Fruit fly (Drosophila melanogaster) whole organism, embryonic: ENCODE measurements around the gene eloF.

Source experiments
- Ada2b ChIP-seq: fragments of 200-800 bp; sonication (Bioruptor generic); IDR thresholded peaks from 2 replicates; pipeline ENCODE4 v1.3.6; 2022; ENCODE audit warnings: missing biosample characterization, missing genetic modification characterization
- Blimp-1 ChIP-seq: fragments of 200-800 bp; sonication (Bioruptor generic); optimal IDR thresholded peaks from 3 replicates; lab custom pipeline; 2018; ENCODE audit warnings: missing biosample characterization, missing genetic modification characterization, mild to moderate bottlenecking, moderate library complexity, missing genetic modification reagents
- CG10147 ChIP-seq: fragments of 200-800 bp; sonication (Bioruptor generic); optimal IDR thresholded peaks from 2 replicates; lab custom pipeline; 2019; ENCODE audit warnings: missing biosample characterization, mild to moderate bottlenecking, missing genetic modification characterization, moderate library complexity
- CG10209 ChIP-seq: fragments of 200-800 bp; sonication (Bioruptor generic); optimal IDR thresholded peaks from 3 replicates; lab custom pipeline; 2017; ENCODE audit warnings: missing biosample characterization, mild to moderate bottlenecking, missing genetic modification characterization, missing genetic modification reagents
- CG12155 ChIP-seq: fragments of 200-800 bp; sonication (Bioruptor generic); optimal IDR thresholded peaks from 3 replicates; lab custom pipeline; 2016; ENCODE audit warnings: missing biosample characterization, missing genetic modification characterization
- CG12659 ChIP-seq: fragments of 200-800 bp; sonication (Bioruptor generic); optimal IDR thresholded peaks from 3 replicates; lab custom pipeline; 2017; ENCODE audit warnings: mild to moderate bottlenecking, missing biosample characterization, missing genetic modification reagents, missing genetic modification characterization
- CG14014 ChIP-seq: fragments of 200-800 bp; sonication (Bioruptor generic); IDR thresholded peaks from 2 replicates; pipeline ENCODE4 v1.3.6; 2022; ENCODE audit warnings: missing biosample characterization, missing genetic modification characterization
- CG17361 ChIP-seq: fragments of 200-800 bp; sonication (Bioruptor generic); IDR thresholded peaks from 3 replicates; pipeline ENCODE4 v1.3.6; 2022; ENCODE audit warnings: missing biosample characterization, missing genetic modification characterization
- CG17385 ChIP-seq: fragments of 200-800 bp; sonication (Bioruptor generic); optimal IDR thresholded peaks from 3 replicates; lab custom pipeline; 2018; ENCODE audit warnings: missing biosample characterization, mild to moderate bottlenecking, missing genetic modification characterization
- CG2129 ChIP-seq: fragments of 200-800 bp; sonication (Bioruptor generic); IDR thresholded peaks from 2 replicates; pipeline ENCODE4 v1.3.6; 2022; ENCODE audit warnings: missing biosample characterization, missing genetic modification characterization; ENCODE audit not compliant: partially characterized antibody
- CG2889 ChIP-seq: fragments of 200-800 bp; sonication (Bioruptor generic); IDR thresholded peaks from 3 replicates; pipeline ENCODE4 v1.3.6; 2022; ENCODE audit warnings: missing biosample characterization, missing genetic modification characterization
- CG30403 ChIP-seq: fragments of 200-800 bp; sonication (Bioruptor generic); optimal IDR thresholded peaks from 3 replicates; lab custom pipeline; 2016; ENCODE audit warnings: missing biosample characterization, missing genetic modification characterization
- CG31365 ChIP-seq: fragments of 200-800 bp; sonication (Bioruptor generic); optimal IDR thresholded peaks from 2 replicates; lab custom pipeline; 2018; ENCODE audit warnings: missing biosample characterization, mild to moderate bottlenecking, missing genetic modification characterization
- CG32767 ChIP-seq: fragments of 200-800 bp; sonication (Bioruptor generic); IDR thresholded peaks from 2 replicates; pipeline ENCODE4 v1.3.6; 2022; ENCODE audit warnings: missing biosample characterization, missing genetic modification characterization
- CG34422 ChIP-seq: fragments of 200-800 bp; sonication (Bioruptor generic); IDR thresholded peaks from 3 replicates; pipeline ENCODE4 v1.3.6; 2022; ENCODE audit warnings: missing biosample characterization, missing genetic modification characterization
- CG42726 ChIP-seq: fragments of 200-800 bp; sonication (Bioruptor generic); IDR thresholded peaks from 2 replicates; pipeline ENCODE4 v1.3.6; 2022; ENCODE audit warnings: missing biosample characterization, missing genetic modification characterization; ENCODE audit not compliant: partially characterized antibody
- CG4424 ChIP-seq: fragments of 200-800 bp; sonication (Bioruptor generic); optimal IDR thresholded peaks from 3 replicates; lab custom pipeline; 2016; ENCODE audit warnings: missing biosample characterization, missing genetic modification characterization
- CG4617 ChIP-seq: fragments of 200-800 bp; sonication (Bioruptor generic); optimal IDR thresholded peaks from 3 replicates; lab custom pipeline; 2016; ENCODE audit warnings: missing biosample characterization, missing genetic modification characterization, borderline replicate concordance
- CG4854 ChIP-seq: fragments of 200-800 bp; sonication (Bioruptor generic); optimal IDR thresholded peaks from 2 replicates; lab custom pipeline; 2016; ENCODE audit warnings: missing biosample characterization, missing genetic modification characterization, inconsistent platforms
- CG6175 ChIP-seq: fragments of 200-800 bp; sonication (Bioruptor generic); IDR thresholded peaks from 3 replicates; pipeline ENCODE4 v1.3.6; 2022; ENCODE audit warnings: missing biosample characterization, missing genetic modification characterization
- CG6683 ChIP-seq: fragments of 200-800 bp; sonication (Bioruptor generic); optimal IDR thresholded peaks from 2 replicates; lab custom pipeline; 2017; ENCODE audit warnings: missing biosample characterization, mild to moderate bottlenecking, missing genetic modification characterization, missing genetic modification reagents
- CG6765 ChIP-seq: fragments of 200-800 bp; sonication (Bioruptor generic); optimal IDR thresholded peaks from 3 replicates; lab custom pipeline; 2017; ENCODE audit warnings: missing biosample characterization, mild to moderate bottlenecking, missing genetic modification characterization
- CG7271 ChIP-seq: fragments of 200-800 bp; sonication (Bioruptor generic); optimal IDR thresholded peaks from 2 replicates; lab custom pipeline; 2018; ENCODE audit warnings: missing biosample characterization, mild to moderate bottlenecking, missing genetic modification characterization, moderate library complexity
- CG9876 ChIP-seq: fragments of 200-800 bp; sonication (Bioruptor generic); optimal IDR thresholded peaks from 2 replicates; lab custom pipeline; 2016; ENCODE audit warnings: missing biosample characterization, missing genetic modification characterization
- CTCF ChIP-seq: fragments of 200-800 bp; sonication (Bioruptor generic); optimal IDR thresholded peaks from 2 replicates; lab custom pipeline; 2017; ENCODE audit warnings: missing biosample characterization, mild to moderate bottlenecking, missing genetic modification characterization, moderate library complexity
- D19A ChIP-seq: fragments of 200-800 bp; optimal IDR thresholded peaks from 3 replicates; lab custom pipeline; 2019; ENCODE audit warnings: missing biosample characterization, mild to moderate bottlenecking, missing genetic modification characterization, moderate library complexity
- Dfd ChIP-seq, 2 experiments: fragments of >200 bp; optimal IDR thresholded peaks; 2 replicates each; lab custom pipeline; 2017; ENCODE audit warnings: missing biosample characterization in 2 of 2, missing genetic modification characterization in 2 of 2
- Hr51 ChIP-seq, 2 experiments: fragments of 200-800 bp; sonication (Bioruptor generic); optimal IDR thresholded peaks; 2 replicates in 1 of 2; 3 replicates in 1 of 2; lab custom pipeline; 2016 to 2018; ENCODE audit warnings: missing biosample characterization in 2 of 2, missing genetic modification characterization in 2 of 2, mild to moderate bottlenecking in 1 of 2, moderate library complexity in 1 of 2
- Oli ChIP-seq: fragments of 200-800 bp; sonication (Bioruptor generic); optimal IDR thresholded peaks from 2 replicates; lab custom pipeline; 2018; ENCODE audit warnings: missing biosample characterization, mild to moderate bottlenecking, missing genetic modification characterization, moderate library complexity
- Optix ChIP-seq: fragments of 200-800 bp; sonication (Bioruptor generic); IDR thresholded peaks from 3 replicates; pipeline ENCODE4 v1.3.6; 2022; ENCODE audit warnings: missing biosample characterization, missing genetic modification characterization
- Ptx1 ChIP-seq: fragments of 200-800 bp; sonication (Bioruptor generic); IDR thresholded peaks from 2 replicates; pipeline ENCODE4 v1.3.6; 2022; ENCODE audit warnings: missing biosample characterization, missing genetic modification characterization
- Rfx ChIP-seq: fragments of 200-800 bp; sonication (Bioruptor generic); IDR thresholded peaks from 2 replicates; pipeline ENCODE4 v1.3.6; 2022; ENCODE audit warnings: missing biosample characterization, missing genetic modification characterization
- Spps ChIP-seq: fragments of 200-800 bp; sonication (Bioruptor generic); optimal IDR thresholded peaks from 2 replicates; lab custom pipeline; 2018; ENCODE audit warnings: missing biosample characterization, mild to moderate bottlenecking, missing genetic modification characterization
- Usf ChIP-seq: fragments of 200-800 bp; sonication (Bioruptor generic); optimal IDR thresholded peaks from 2 replicates; lab custom pipeline; 2017; ENCODE audit warnings: missing genotype, missing biosample characterization, missing genetic modification characterization
- Xrp1 ChIP-seq: fragments of 200-800 bp; sonication (Bioruptor generic); IDR thresholded peaks from 2 replicates; pipeline ENCODE4 v1.3.6; 2022; ENCODE audit warnings: missing biosample characterization, missing genetic modification characterization
- abd-A ChIP-seq: fragments of 200-800 bp; sonication (Bioruptor generic); optimal IDR thresholded peaks from 3 replicates; lab custom pipeline; 2019; ENCODE audit warnings: missing biosample characterization, mild to moderate bottlenecking, missing genetic modification characterization, moderate library complexity
- chinmo ChIP-seq: fragments of 200-800 bp; sonication (Bioruptor generic); IDR thresholded peaks from 4 replicates; pipeline ENCODE4 v1.3.6; 2022; ENCODE audit warnings: missing biosample characterization, missing genetic modification characterization; ENCODE audit not compliant: partially characterized antibody
- crp ChIP-seq, 2 experiments: fragments of 200-800 bp; sonication (Bioruptor generic); optimal IDR thresholded peaks; 2 replicates in 1 of 2; 3 replicates in 1 of 2; lab custom pipeline; 2017; ENCODE audit warnings: missing biosample characterization in 2 of 2, missing genetic modification characterization in 2 of 2, mild to moderate bottlenecking in 1 of 2, moderate library complexity in 1 of 2
- danr ChIP-seq: fragments of 200-800 bp; sonication (Bioruptor generic); IDR thresholded peaks from 2 replicates; pipeline ENCODE4 v1.3.6; 2022; ENCODE audit warnings: missing biosample characterization, missing genetic modification characterization
- hbn ChIP-seq: fragments of 200-800 bp; sonication (Bioruptor generic); IDR thresholded peaks from 2 replicates; pipeline ENCODE4 v1.3.6; 2022; ENCODE audit warnings: missing biosample characterization, missing genetic modification characterization; ENCODE audit not compliant: partially characterized antibody
- her ChIP-seq: fragments of 200-800 bp; sonication (Bioruptor generic); optimal IDR thresholded peaks from 2 replicates; lab custom pipeline; 2016; ENCODE audit warnings: missing biosample characterization, missing genetic modification characterization
- jing ChIP-seq: fragments of 200-800 bp; sonication (Bioruptor generic); optimal IDR thresholded peaks from 2 replicates; lab custom pipeline; 2018; ENCODE audit warnings: missing biosample characterization, mild to moderate bottlenecking, missing genetic modification characterization
- lab ChIP-seq: fragments of 200-800 bp; sonication (Bioruptor generic); optimal IDR thresholded peaks from 3 replicates; lab custom pipeline; 2017; ENCODE audit warnings: missing biosample characterization, missing genetic modification characterization, mild to moderate bottlenecking, moderate library complexity, missing genetic modification reagents
- lmd ChIP-seq: fragments of 200-800 bp; sonication (Bioruptor generic); IDR thresholded peaks from 2 replicates; pipeline ENCODE4 v1.3.6; 2022; ENCODE audit warnings: missing biosample characterization, missing genetic modification characterization
- nom ChIP-seq: fragments of 200-800 bp; sonication (Bioruptor generic); optimal IDR thresholded peaks from 2 replicates; lab custom pipeline; 2017; ENCODE audit warnings: missing biosample characterization, missing genetic modification characterization, mild to moderate bottlenecking, moderate library complexity, missing genetic modification reagents
- pfk ChIP-seq: fragments of 200-800 bp; sonication (Bioruptor generic); optimal IDR thresholded peaks from 2 replicates; lab custom pipeline; 2018; ENCODE audit warnings: missing biosample characterization, mild to moderate bottlenecking, missing genetic modification characterization, moderate library complexity
- psq ChIP-seq: fragments of 200-800 bp; sonication (Bioruptor generic); optimal IDR thresholded peaks from 2 replicates; lab custom pipeline; 2017; ENCODE audit warnings: missing biosample characterization, missing genetic modification characterization
- ranshi ChIP-seq: fragments of 200-800 bp; sonication (Bioruptor generic); IDR thresholded peaks from 2 replicates; pipeline ENCODE4 v1.3.6; 2022; ENCODE audit warnings: missing biosample characterization, missing genetic modification characterization
- sc ChIP-seq, 3 experiments: fragments of >200 bp in 2 of 3; fragments of 200-800 bp in 1 of 3; sonication (Bioruptor generic) in 1 of 3; optimal IDR thresholded peaks; 2 replicates in 2 of 3; 3 replicates in 1 of 3; lab custom pipeline; 2017; ENCODE audit warnings: mild to moderate bottlenecking in 1 of 3, missing biosample characterization in 1 of 3, missing genetic modification characterization in 1 of 3, missing genetic modification reagents in 1 of 3
- slbo ChIP-seq: fragments of 200-800 bp; sonication (Bioruptor generic); IDR thresholded peaks from 2 replicates; pipeline ENCODE4 v1.3.6; 2022; ENCODE audit warnings: missing biosample characterization, missing genetic modification characterization
- tup ChIP-seq: fragments of 200-800 bp; sonication (Bioruptor generic); optimal IDR thresholded peaks from 2 replicates; lab custom pipeline; 2016; ENCODE audit warnings: missing biosample characterization, mild to moderate bottlenecking, missing genetic modification characterization, moderate library complexity

The eloF gene

dm6 chr3R:9779764-9780163, 34.2 kb upstream of the eloF start, which contains the start of gene CG12947 (continued):
- 0 out of 3 replicates have a peak, but pooled peaks have one; percentile 16 for TF ChIP-seq CG34422 (GFP tag; lab: Robert Waterston, UW)
- TF ChIP-seq slbo (GFP tag; lab: Robert Waterston, UW): no peak
- no peak for TF ChIP-seq Xrp1
- TF ChIP-seq CG12155 (GFP tag; lab: Kevin White, UChicago): no peak
- no peak for TF ChIP-seq CG17385 (GFP tag; lab: Kevin White, UChicago)
- no peak for TF ChIP-seq CG9876
- TF ChIP-seq abd-A (tag; lab: Kevin White, UChicago): no peak
- TF ChIP-seq CG4617 (GFP tag; lab: Kevin White, UChicago): no peak
- TF ChIP-seq Spps (tag; lab: Kevin White, UChicago): no peak
- TF ChIP-seq Ada2b: no peak
- TF ChIP-seq CG2129 (GFP tag; lab: Robert Waterston, UW): no peak
- no peak for TF ChIP-seq nom (GFP tag; lab: Kevin White, UChicago)
- no peak for TF ChIP-seq danr (GFP tag; lab: Robert Waterston, UW)
- TF ChIP-seq CG30403: no peak
- TF ChIP-seq her: no peak
- TF ChIP-seq psq (GFP tag; lab: Kevin White, UChicago): no peak
- no peak for TF ChIP-seq CG32767 (GFP tag; lab: Robert Waterston, UW)
- no peak for TF ChIP-seq Dfd (GFP tag; optimal IDR thresholded peaks at IDR 0.05; lab: Kevin White, UChicago)
- TF ChIP-seq CG6683 (GFP tag; lab: Kevin White, UChicago): no peak
- TF ChIP-seq chinmo: no peak
- no peak for TF ChIP-seq CG10209
- TF ChIP-seq CG6765 (GFP tag; lab: Kevin White, UChicago): no peak
- no peak for TF ChIP-seq CG31365
- 0 out of 3 replicates have a peak, but pooled peaks have one; percentile 45 for TF ChIP-seq CG6175 (GFP tag; lab: Robert Waterston, UW)
- TF ChIP-seq Ptx1 (GFP tag; lab: Robert Waterston, UW): no peak
- no peak for TF ChIP-seq lab (GFP tag; lab: Kevin White, UChicago)
- no peak for TF ChIP-seq CG4854 (GFP tag; lab: Kevin White, UChicago)
- TF ChIP-seq CG4424: no peak
- no peak for TF ChIP-seq CG14014
- no peak for TF ChIP-seq Blimp-1 (GFP tag; lab: Kevin White, UChicago)
- TF ChIP-seq sc (optimal IDR thresholded peaks at IDR 0.05; lab: Kevin White, UChicago): no peak
- TF ChIP-seq sc (GFP tag; optimal IDR thresholded peaks at IDR 0.05; lab: Kevin White, UChicago): no peak
- TF ChIP-seq tup (GFP tag; lab: Kevin White, UChicago): no peak
- TF ChIP-seq pfk: no peak
- no peak for TF ChIP-seq CG2889
- TF ChIP-seq hbn (GFP tag; lab: Robert Waterston, UW): no peak
- TF ChIP-seq Rfx (GFP tag; lab: Robert Waterston, UW): no peak
- TF ChIP-seq CG7271 (tag; lab: Kevin White, UChicago): no peak
- TF ChIP-seq Optix (GFP tag; lab: Robert Waterston, UW): no peak
- no peak for TF ChIP-seq CG10147

DNA sequence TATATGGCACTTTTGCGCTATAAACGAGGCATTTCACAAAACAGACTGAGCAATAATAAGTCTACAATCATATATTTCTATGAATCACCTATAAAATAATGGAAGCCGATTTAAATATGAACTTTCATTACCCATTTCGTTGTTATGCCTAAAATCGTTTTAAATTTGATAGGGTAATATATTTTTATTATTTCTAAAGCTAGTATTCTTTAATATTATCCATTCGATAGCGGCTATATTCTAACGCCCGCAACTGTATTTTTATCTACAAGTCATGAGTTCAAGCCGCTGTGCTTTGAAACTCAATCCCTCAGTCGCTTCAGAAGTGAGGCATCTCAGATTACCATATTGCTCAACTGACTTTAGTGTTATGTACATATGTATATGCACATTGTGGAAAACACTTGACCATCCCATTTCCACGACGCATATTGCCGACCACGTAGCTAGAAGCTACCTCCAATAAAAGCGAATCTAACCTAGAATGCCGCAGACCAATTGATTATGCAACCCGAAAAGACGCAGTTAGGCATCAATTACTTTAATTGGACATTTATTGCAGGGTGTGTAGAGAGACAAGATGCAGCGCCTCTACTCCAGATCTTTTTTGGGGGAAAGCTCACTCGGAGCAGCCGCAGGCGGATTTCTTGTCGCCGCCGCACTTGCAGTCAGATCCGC, 30.6 kb upstream of the eloF start:
- TF ChIP-seq CG6175 (GFP tag; lab: Robert Waterston, UW): no peak
- no peak for TF ChIP-seq jing (GFP tag; lab: Kevin White, UChicago)
- TF ChIP-seq Hr51 (GFP tag; optimal IDR thresholded peaks at IDR 0.05; lab: Kevin White, UChicago): peak in 1 of 2 experiments; percentile 36
- no peak for TF ChIP-seq CG42726 (GFP tag; lab: Robert Waterston, UW)
- TF ChIP-seq crp (GFP tag; optimal IDR thresholded peaks at IDR 0.05; lab: Kevin White, UChicago): no peak
- TF ChIP-seq ranshi: no peak
- TF ChIP-seq Optix (GFP tag; lab: Robert Waterston, UW): no peak
- no peak for TF ChIP-seq CG12659 (GFP tag; lab: Kevin White, UChicago)
- TF ChIP-seq Oli (tag; lab: Kevin White, UChicago): no peak
- no peak for TF ChIP-seq Usf (GFP tag; lab: Kevin White, UChicago)
- peak; percentile 1 for TF ChIP-seq D19A (tag; lab: Kevin White, UChicago)
- TF ChIP-seq Dfd (GFP tag; optimal IDR thresholded peaks at IDR 0.05; lab: Kevin White, UChicago): no peak
- no peak for TF ChIP-seq CTCF (GFP tag; lab: Kevin White, UChicago)
- no peak; the same call in 2 of the 3 replicates for TF ChIP-seq CG17361 (GFP tag; lab: Robert Waterston, UW)
- no peak for TF ChIP-seq lmd (GFP tag; lab: Robert Waterston, UW)
